Fruit fly (Drosophila melanogaster): Measurements from ENCODE around the gene Ccm3.

Gene Ccm3

DNA sequence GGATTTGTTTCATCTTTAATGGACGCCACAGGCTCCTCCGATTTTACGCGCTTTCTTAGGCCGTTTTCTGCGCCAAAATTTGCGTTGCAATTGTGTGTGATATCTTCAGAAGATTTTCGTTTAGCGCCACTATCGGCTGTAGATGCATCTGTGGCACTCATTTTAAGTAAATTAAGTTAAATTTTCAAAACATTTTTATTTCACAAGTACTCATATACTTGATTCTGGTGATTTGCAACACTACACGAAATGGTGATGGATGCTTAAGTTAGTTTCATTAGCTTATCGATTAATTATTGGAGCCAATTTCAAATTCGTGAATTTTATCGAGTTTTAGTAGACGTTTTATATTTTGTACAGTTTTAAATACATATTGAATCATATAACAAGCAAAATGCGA, 8.1 kb upstream of the Ccm3 start, which contains the start of gene CG6171 (continued):
- TF ChIP-seq CG3726 (GFP tag; IDR thresholded peaks at IDR 0.05) (no peak), CG8924 (tag; optimal IDR thresholded peaks at IDR 0.05) (no peak), Opbp (GFP tag; IDR thresholded peaks at IDR 0.05; ENCODE audit: partially characterized antibody) (peak; percentile 43; the same call in 1 of the 3 replicates), stwl (tag; optimal IDR thresholded peaks at IDR 0.05) (peak; percentile 61), nerfin-1 (tag; optimal IDR thresholded peaks at IDR 0.05) (no peak), abd-A (tag; optimal IDR thresholded peaks at IDR 0.05) (no peak), CG2116 (GFP tag; optimal IDR thresholded peaks at IDR 0.05) (peak; percentile 70), CG14710 (tag; optimal IDR thresholded peaks at IDR 0.05) (peak; percentile 12), CG6175 (GFP tag; IDR thresholded peaks at IDR 0.05) (no peak), gt (GFP tag; IDR thresholded peaks at IDR 0.05) (no peak)

DNA sequence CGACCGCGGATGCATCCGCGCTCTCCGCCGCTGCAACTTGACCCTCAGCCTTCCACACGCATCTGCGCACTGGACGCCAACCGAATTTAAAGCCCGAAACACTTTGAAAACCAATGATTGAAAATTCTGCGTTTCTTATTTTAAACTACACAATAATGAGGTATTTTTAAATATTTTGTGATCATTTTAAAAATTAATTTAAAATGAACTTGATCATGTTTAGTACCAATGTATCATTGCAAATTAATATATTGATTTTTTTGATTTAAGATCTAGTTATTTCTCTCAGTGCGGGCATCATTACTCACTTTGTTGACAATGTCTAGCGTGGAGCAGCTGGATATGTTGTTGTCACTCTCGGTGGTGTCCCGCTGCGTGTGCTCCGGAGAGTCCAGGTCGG, 4.9 kb upstream of the Ccm3 start:
- TF ChIP-seq Xrp1 (GFP tag; IDR thresholded peaks at IDR 0.05) (peak; percentile 41; the same call in 1 of the 2 replicates), lilli (GFP tag; optimal IDR thresholded peaks at IDR 0.05) (peak; percentile 4), CG17385 (GFP tag; optimal IDR thresholded peaks at IDR 0.05) (no peak), CG17328 (GFP tag; IDR thresholded peaks at IDR 0.05) (peak; percentile 59), Meics (GFP tag; optimal IDR thresholded peaks at IDR 0.05) (peak; percentile 13), CG10431 (GFP tag; optimal IDR thresholded peaks at IDR 0.05) (no peak), sens (GFP tag) (peak; percentile 75), CG32772 (GFP tag; IDR thresholded peaks at IDR 0.05) (peak; percentile 42; the same call in 1 of the 2 replicates), CG3281 (GFP tag; optimal IDR thresholded peaks at IDR 0.05) (no peak), CG8388 (GFP tag; optimal IDR thresholded peaks at IDR 0.05) (peak; percentile 64), pho (GFP tag; optimal IDR thresholded peaks at IDR 0.05) (no peak), dpn (GFP tag; optimal IDR thresholded peaks at IDR 0.05) (peak in 1 of 2 experiments; percentile 23), CG6765 (GFP tag; optimal IDR thresholded peaks at IDR 0.05) (peak; percentile 8), so (GFP tag; IDR thresholded peaks at IDR 0.05) (0 out of 3 replicates have a peak, but pooled peaks have one; percentile 51), HLH3B (GFP tag; IDR thresholded peaks at IDR 0.05) (peak; percentile 64; the same call in 1 of the 2 replicates), odd (GFP tag; optimal IDR thresholded peaks at IDR 0.05) (no peak), Dbx (GFP tag; IDR thresholded peaks at IDR 0.05) (0 out of 3 replicates have a peak, but pooled peaks have one; percentile 29), Ada2b (GFP tag; IDR thresholded peaks at IDR 0.05) (peak; percentile 20; the same call in 1 of the 2 replicates), H2.0 (GFP tag; IDR thresholded peaks at IDR 0.05) (peak; percentile 23; the same call in 1 of the 2 replicates), CG11695 (GFP tag; IDR thresholded peaks at IDR 0.05) (peak; percentile 61; the same call in 2 of the 3 replicates), D19A (tag; optimal IDR thresholded peaks at IDR 0.05) (no peak), CG30020 (tag; optimal IDR thresholded peaks at IDR 0.05) (no peak), en (GFP tag; optimal IDR thresholded peaks at IDR 0.05) (no peak), Atf6 (GFP tag; IDR thresholded peaks at IDR 0.05) (0 out of 2 replicates have a peak, but pooled peaks have one; percentile 10), Dip2 (GFP tag; IDR thresholded peaks at IDR 0.05) (no peak), row (GFP tag; IDR thresholded peaks at IDR 0.05) (peak; percentile 74), lmd (GFP tag; IDR thresholded peaks at IDR 0.05) (peak; percentile 48), CG12391 (tag; optimal IDR thresholded peaks at IDR 0.05) (peak; percentile 62), CG6683 (GFP tag; optimal IDR thresholded peaks at IDR 0.05) (peak; percentile 8), CG9817 (tag; optimal IDR thresholded peaks at IDR 0.05) (peak; percentile 39), ssp (GFP tag; IDR thresholded peaks at IDR 0.05) (0 out of 2 replicates have a peak, but pooled peaks have one; percentile 27), CG9727 (GFP tag; optimal IDR thresholded peaks at IDR 0.05) (peak; percentile 37), her (GFP tag; optimal IDR thresholded peaks at IDR 0.05) (no peak), CG10979 (tag; optimal IDR thresholded peaks at IDR 0.05) (peak; percentile 44), dysf (GFP tag; IDR thresholded peaks at IDR 0.05) (peak; percentile 40; the same call in 1 of the 3 replicates), CG7556 (GFP tag; optimal IDR thresholded peaks at IDR 0.05) (peak; percentile 73), CG7745 (tag; optimal IDR thresholded peaks at IDR 0.05) (no peak), CG10209 (GFP tag; optimal IDR thresholded peaks at IDR 0.05) (peak; percentile 37), Adf1 (GFP tag; IDR thresholded peaks at IDR 0.05) (0 out of 2 replicates have a peak, but pooled peaks have one; percentile 11), zf30C (GFP tag; optimal IDR thresholded peaks at IDR 0.05) (peak; percentile 56)
